Worm (Caenorhabditis elegans): ENCODE data around the gene F25E5.5.

DNA sequence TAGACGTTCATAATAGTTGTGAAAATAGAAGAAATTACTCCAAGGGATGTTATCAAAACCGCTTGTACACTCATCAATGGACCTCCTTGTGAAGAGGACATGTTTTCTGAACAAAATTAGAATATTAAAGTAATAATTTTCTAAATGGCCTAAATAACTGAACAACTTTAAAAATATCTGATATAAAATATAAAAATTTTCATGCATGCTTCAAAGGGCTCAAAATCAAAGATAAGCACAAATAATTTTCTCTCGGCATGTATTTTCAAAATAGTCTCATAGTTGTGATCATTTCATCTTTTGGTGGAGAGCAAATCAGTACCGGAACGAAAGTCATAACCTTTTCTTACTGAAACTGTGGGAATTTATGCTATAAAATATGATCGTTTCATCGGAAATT lies 37.9 kb downstream of the F25E5.5 start, which contains the start of gene srbc-8:
- TF ChIP-seq him-1 (tag; optimal IDR thresholded peaks at IDR 0.05): no peak
- TF ChIP-seq W03F9.2 (tag; optimal IDR thresholded peaks at IDR 0.05): no peak
- TF ChIP-seq dao-5 (tag; optimal IDR thresholded peaks at IDR 0.05): no peak
